Fruit fly (Drosophila melanogaster) S2 (cell line): ENCODE measurements around the gene Nthl1.
A peak's percentile ranks its signal among the peaks of the same experiment; 100 is the strongest.

ENCODE experiments used
- CG8478 ChIP-seq: fragments of >200 bp; optimal IDR thresholded peaks from 2 replicates; lab custom pipeline; 2018
- CTCF ChIP-seq, 2 experiments: fragments of >200 bp; optimal IDR thresholded peaks; 2 replicates each; lab custom pipeline; 2018

DNA sequence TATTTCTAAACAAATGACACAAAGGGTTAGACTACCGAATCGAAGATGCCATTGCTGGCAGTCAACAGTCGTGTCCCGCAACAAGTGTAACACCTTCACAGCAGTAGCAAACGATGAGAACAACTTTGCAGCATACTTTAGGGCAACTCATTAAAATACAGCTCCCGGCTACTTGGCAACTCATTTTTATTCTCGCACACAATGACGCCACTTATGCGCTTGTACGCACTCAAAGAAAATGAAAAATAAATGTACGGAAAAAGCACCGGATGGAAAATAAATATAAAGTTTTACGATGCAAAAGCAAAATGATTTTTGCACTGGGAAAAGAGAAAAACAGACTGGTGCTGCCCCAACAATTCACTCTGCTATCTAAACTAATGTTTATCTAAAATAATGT is 36.5 kb downstream of the Nthl1 start:
- TF ChIP-seq CG8478: no peak
- peak in 1 of 2 experiments; percentile 0 for TF ChIP-seq CTCF (optimal IDR thresholded peaks at IDR 0.05; lab: Kevin White, UChicago)
